Worm (Caenorhabditis elegans) whole organism, mixed stage, embryonic: ENCODE results near the gene C45B11.8.

Experiments
- elt-1 ChIP-seq: sonication (generic microtip); optimal IDR thresholded peaks from 2 replicates; lab custom pipeline; 2017; ENCODE audit warnings: missing genetic modification characterization, mild to moderate bottlenecking, missing compliant biosample characterization, antibody characterized with exemption, moderate library complexity, borderline replicate concordance; ENCODE audit not compliant: insufficient read depth
- lin-13 ChIP-seq: fragments of 150-350 bp; optimal IDR thresholded peaks from 2 replicates; lab custom pipeline; 2014; ENCODE audit warnings: missing biosample characterization, missing genetic modification characterization
- lin-32 ChIP-seq: fragments of 200-800 bp; sonication (Bioruptor generic); optimal IDR thresholded peaks from 2 replicates; lab custom pipeline; 2018; ENCODE audit warnings: mild to moderate bottlenecking, missing genetic modification characterization, missing compliant biosample characterization
- nhr-237 ChIP-seq: fragments of 150-350 bp; optimal IDR thresholded peaks from 2 replicates; lab custom pipeline; 2014; ENCODE audit warnings: missing biosample characterization, missing genetic modification characterization
- unc-39 ChIP-seq: fragments of 150-350 bp; optimal IDR thresholded peaks from 2 replicates; lab custom pipeline; 2014; ENCODE audit warnings: missing biosample characterization, missing genetic modification characterization

- TF ChIP-seq lin-32 (GFP tag; lab: Kevin White, UChicago): no peak
- TF ChIP-seq nhr-237 (tag; lab: Kevin White, UChicago): no peak
- no peak for TF ChIP-seq elt-1 (tag; lab: Kevin White, UChicago)
- no peak for TF ChIP-seq lin-13 (tag; lab: Kevin White, UChicago)
- TF ChIP-seq unc-39: no peak
These were observed 23.6 kb upstream of the C45B11.8 start for ce11 chrV:11016846-11017553.
